Fruit fly (Drosophila melanogaster) whole organism: Measurements from ENCODE around the gene CG31904.
"Not testable (repeated sequence)": the region's sequence is repeated elsewhere in the genome, so short reads cannot be mapped to it uniquely, and the experiment has no call there.

Source experiments
- CG8478 ChIP-seq: fragments of >200 bp; optimal IDR thresholded peaks from 2 replicates; lab custom pipeline; 2018; ENCODE audit warnings: inconsistent platforms
- Dll ChIP-seq: fragments of >200 bp; optimal IDR thresholded peaks from 2 replicates; lab custom pipeline; 2017
- EcR ChIP-seq, 2 experiments: fragments of >200 bp; optimal IDR thresholded peaks; 2 replicates each; lab custom pipeline; 2017; ENCODE audit warnings: missing biosample characterization in 2 of 2, missing genetic modification characterization in 2 of 2, missing genetic modification reagents in 2 of 2
- pan ChIP-seq: fragments of >200 bp; optimal IDR thresholded peaks from 2 replicates; lab custom pipeline; 2017
- psq ChIP-seq: fragments of >200 bp; optimal IDR thresholded peaks from 2 replicates; lab custom pipeline; 2017
- usp ChIP-seq: fragments of >200 bp; optimal IDR thresholded peaks from 2 replicates; lab custom pipeline; 2017; ENCODE audit warnings: missing biosample characterization, missing genetic modification characterization, mixed read lengths

Gene CG31904

dm6 chr2L:7738709-7739108, at the start of gene CG31904:
CG31904 (minus strand) TSS chr2L:7738809.
- not testable (repeated sequence) for TF ChIP-seq psq (lab: Kevin White, UChicago); usp (GFP tag; lab: Kevin White, UChicago); CG8478 (lab: Kevin White, UChicago)

dm6 chr2L:7782788-7783401, 44.3 kb upstream of the CG31904 start, which contains the start of gene Brd7-9:
Brd7-9 (plus strand) TSS chr2L:7782865.
- TF ChIP-seq EcR (GFP tag; optimal IDR thresholded peaks at IDR 0.05; lab: Kevin White, UChicago) (no peak), CG8478 (lab: Kevin White, UChicago) (no peak), usp (GFP tag; lab: Kevin White, UChicago) (no peak), psq (lab: Kevin White, UChicago) (no peak), pan (no peak), Dll (no peak)

dm6 chr2L:7781165-7781564, 42.6 kb upstream of the CG31904 start, which contains the start of gene CG7164:
CG7164 (plus strand) TSS chr2L:7781465.
- TF ChIP-seq EcR (GFP tag; optimal IDR thresholded peaks at IDR 0.05; lab: Kevin White, UChicago) (no peak), pan (no peak), psq (lab: Kevin White, UChicago) (no peak), Dll (no peak), CG8478 (lab: Kevin White, UChicago) (no peak), usp (GFP tag; lab: Kevin White, UChicago) (no peak)

dm6 chr2L:7779785-7780184, 41.2 kb upstream of the CG31904 start, which contains the start of gene Uro:
Uro (plus strand) TSS chr2L:7780085.
- TF ChIP-seq usp (GFP tag; lab: Kevin White, UChicago) (no peak), CG8478 (lab: Kevin White, UChicago) (no peak), psq (lab: Kevin White, UChicago) (no peak), EcR (GFP tag; optimal IDR thresholded peaks at IDR 0.05; lab: Kevin White, UChicago) (no peak), pan (no peak), Dll (no peak)

- no peak for TF ChIP-seq CG8478 (lab: Kevin White, UChicago)
- no peak for TF ChIP-seq EcR (GFP tag; optimal IDR thresholded peaks at IDR 0.05; lab: Kevin White, UChicago)
- no peak for TF ChIP-seq usp (GFP tag; lab: Kevin White, UChicago)
Observed at dm6 chr2L:7777979-7778692, 39.5 kb upstream of the CG31904 start, which contains the start of gene CG7179. CG7179 (minus strand) TSS chr2L:7778029.

dm6 chr2L:7775260-7775659, 36.7 kb upstream of the CG31904 start:
- TF ChIP-seq Dll (no peak), EcR (GFP tag; optimal IDR thresholded peaks at IDR 0.05; lab: Kevin White, UChicago) (no peak), usp (GFP tag; lab: Kevin White, UChicago) (no peak), CG8478 (lab: Kevin White, UChicago) (no peak), pan (no peak), psq (lab: Kevin White, UChicago) (no peak)

dm6 chr2L:7771891-7772290, 33.3 kb upstream of the CG31904 start:
- TF ChIP-seq psq (lab: Kevin White, UChicago): no peak
- TF ChIP-seq usp (GFP tag; lab: Kevin White, UChicago): no peak
- no peak for TF ChIP-seq pan
- TF ChIP-seq CG8478 (lab: Kevin White, UChicago): no peak
- no peak for TF ChIP-seq EcR (GFP tag; optimal IDR thresholded peaks at IDR 0.05; lab: Kevin White, UChicago)
- no peak for TF ChIP-seq Dll

dm6 chr2L:7767328-7767727, 28.7 kb upstream of the CG31904 start, which contains the start of gene CG7191:
CG7191 (plus strand) TSS chr2L:7767628.
- TF ChIP-seq CG8478 (lab: Kevin White, UChicago) (no peak), psq (lab: Kevin White, UChicago) (no peak), Dll (no peak), usp (GFP tag; lab: Kevin White, UChicago) (no peak), EcR (GFP tag; optimal IDR thresholded peaks at IDR 0.05; lab: Kevin White, UChicago) (no peak), pan (no peak)

- TF ChIP-seq Dll (no peak), EcR (GFP tag; optimal IDR thresholded peaks at IDR 0.05; lab: Kevin White, UChicago) (no peak), pan (no peak), psq (lab: Kevin White, UChicago) (no peak), usp (GFP tag; lab: Kevin White, UChicago) (no peak), CG8478 (lab: Kevin White, UChicago) (no peak)
Observed at dm6 chr2L:7756835-7757234, 18.2 kb upstream of the CG31904 start.

dm6 chr2L:7754539-7754938, 15.9 kb upstream of the CG31904 start:
- no peak for TF ChIP-seq CG8478 (lab: Kevin White, UChicago)
- TF ChIP-seq pan: no peak
- TF ChIP-seq Dll: no peak
- TF ChIP-seq EcR (GFP tag; optimal IDR thresholded peaks at IDR 0.05; lab: Kevin White, UChicago): no peak
- no peak for TF ChIP-seq psq (lab: Kevin White, UChicago)
- TF ChIP-seq usp (GFP tag; lab: Kevin White, UChicago): no peak

- TF ChIP-seq CG8478 (lab: Kevin White, UChicago): no peak
- TF ChIP-seq pan: no peak
- TF ChIP-seq Dll: no peak
- TF ChIP-seq EcR (GFP tag; optimal IDR thresholded peaks at IDR 0.05; lab: Kevin White, UChicago): no peak
- no peak for TF ChIP-seq psq (lab: Kevin White, UChicago)
- TF ChIP-seq usp (GFP tag; lab: Kevin White, UChicago): no peak
Observed at dm6 chr2L:7753874-7754273, 15.3 kb upstream of the CG31904 start, which contains the start of gene CG46025. CG46025 (plus strand) TSS chr2L:7754174.

- TF ChIP-seq psq (lab: Kevin White, UChicago): no peak
- no peak for TF ChIP-seq pan
Observed at dm6 chr2L:7753086-7753485, 14.5 kb upstream of the CG31904 start, which contains the start of gene CG7203. CG7203 (minus strand) TSS chr2L:7753186.
